Worm (Caenorhabditis elegans) whole organism, L2 larva: ENCODE measurements around the gene F59E11.7.

Experiments
- C34F6.9 ChIP-seq: fragments of 150-350 bp; optimal IDR thresholded peaks from 2 replicates; lab custom pipeline; 2014; ENCODE audit warnings: missing biosample characterization, missing genetic modification characterization
- F13H6.1 ChIP-seq: sonication (generic microtip); optimal IDR thresholded peaks from 2 replicates; lab custom pipeline; 2016; ENCODE audit warnings: missing genetic modification characterization, missing compliant biosample characterization
- R02D3.7 ChIP-seq: fragments of 150-350 bp; optimal IDR thresholded peaks from 2 replicates; lab custom pipeline; 2014; ENCODE audit warnings: missing biosample characterization, missing genetic modification characterization
- Y55F3AM.14 ChIP-seq: fragments of 200-800 bp; sonication (Bioruptor generic); optimal IDR thresholded peaks from 2 replicates; lab custom pipeline; 2018; ENCODE audit warnings: mild to moderate bottlenecking, missing genetic modification characterization, missing compliant biosample characterization
- alr-1 ChIP-seq: fragments of 150-350 bp; optimal IDR thresholded peaks from 2 replicates; lab custom pipeline; 2014; ENCODE audit warnings: missing biosample characterization, missing genetic modification characterization
- aly-2 ChIP-seq: fragments of 150-350 bp; optimal IDR thresholded peaks from 2 replicates; lab custom pipeline; 2014; ENCODE audit warnings: missing biosample characterization, missing genetic modification characterization
- ceh-16 ChIP-seq: fragments of 150-350 bp; optimal IDR thresholded peaks from 2 replicates; lab custom pipeline; 2014; ENCODE audit warnings: missing biosample characterization, missing genetic modification characterization
- ceh-82 ChIP-seq: fragments of 150-350 bp; optimal IDR thresholded peaks from 2 replicates; lab custom pipeline; 2014; ENCODE audit warnings: missing biosample characterization, missing genetic modification characterization
- crh-2 ChIP-seq: sonication (generic microtip); optimal IDR thresholded peaks from 2 replicates; lab custom pipeline; 2017; ENCODE audit warnings: missing biosample characterization, missing genetic modification characterization
- dmd-4 ChIP-seq: sonication (generic microtip); optimal IDR thresholded peaks from 2 replicates; lab custom pipeline; 2017; ENCODE audit warnings: missing biosample characterization, missing genetic modification characterization
- egl-27 ChIP-seq: sonication (generic microtip); optimal IDR thresholded peaks from 3 replicates; lab custom pipeline; 2017; ENCODE audit warnings: missing biosample characterization, missing genetic modification reagents, missing genetic modification characterization
- fos-1 ChIP-seq: fragments of 150-350 bp; optimal IDR thresholded peaks from 2 replicates; lab custom pipeline; 2014; ENCODE audit warnings: missing biosample characterization, missing genetic modification characterization
- lin-11 ChIP-seq: fragments of 150-350 bp; sonication (generic microtip); optimal IDR thresholded peaks from 2 replicates; lab custom pipeline; 2014; ENCODE audit warnings: missing biosample characterization, missing genetic modification characterization, inconsistent platforms, mixed read lengths
- lin-39 ChIP-seq: fragments of 150-350 bp; optimal IDR thresholded peaks from 2 replicates; lab custom pipeline; 2014; ENCODE audit warnings: missing biosample characterization, missing genetic modification reagents, missing genetic modification characterization
- lsy-2 ChIP-seq, 2 experiments: fragments of 150-350 bp in 1 of 2; sonication (generic microtip) in 1 of 2; optimal IDR thresholded peaks; 2 replicates each; lab custom pipeline; 2014 to 2017; ENCODE audit warnings: missing biosample characterization in 2 of 2, missing genetic modification characterization in 2 of 2
- mab-5 ChIP-seq: fragments of 150-350 bp; optimal IDR thresholded peaks from 2 replicates; lab custom pipeline; 2014; ENCODE audit warnings: missing biosample characterization, missing genetic modification characterization
- mbf-1 ChIP-seq: sonication (generic microtip); optimal IDR thresholded peaks from 2 replicates; lab custom pipeline; 2017; ENCODE audit warnings: missing biosample characterization, missing genetic modification characterization
- nhr-11 ChIP-seq: fragments of 150-350 bp; optimal IDR thresholded peaks from 2 replicates; lab custom pipeline; 2014; ENCODE audit warnings: missing biosample characterization, missing genetic modification characterization
- nhr-129 ChIP-seq: fragments of 150-350 bp; optimal IDR thresholded peaks from 2 replicates; lab custom pipeline; 2014; ENCODE audit warnings: missing biosample characterization, missing genetic modification characterization
- nhr-21 ChIP-seq: fragments of 150-350 bp; optimal IDR thresholded peaks from 2 replicates; lab custom pipeline; 2014; ENCODE audit warnings: missing biosample characterization, missing genetic modification characterization
- nhr-23 ChIP-seq: fragments of 150-350 bp; optimal IDR thresholded peaks from 2 replicates; lab custom pipeline; 2014; ENCODE audit warnings: missing biosample characterization, missing genetic modification reagents, missing genetic modification characterization
- nhr-25 ChIP-seq: fragments of 150-350 bp; sonication (generic microtip); optimal IDR thresholded peaks from 3 replicates; lab custom pipeline; 2014; ENCODE audit warnings: missing biosample characterization, missing genetic modification characterization
- nhr-77 ChIP-seq: fragments of 150-350 bp; optimal IDR thresholded peaks from 2 replicates; lab custom pipeline; 2014; ENCODE audit warnings: missing biosample characterization, missing genetic modification characterization
- peb-1 ChIP-seq: fragments of 150-350 bp; optimal IDR thresholded peaks from 2 replicates; lab custom pipeline; 2014; ENCODE audit warnings: missing biosample characterization, missing genetic modification characterization
- sem-4 ChIP-seq: fragments of 150-350 bp; optimal IDR thresholded peaks from 2 replicates; lab custom pipeline; 2014; ENCODE audit warnings: missing biosample characterization, missing genetic modification reagents, missing genetic modification characterization
- skn-1 ChIP-seq: sonication (generic microtip); optimal IDR thresholded peaks from 2 replicates; lab custom pipeline; 2017; ENCODE audit warnings: missing biosample characterization, missing genetic modification characterization
- sma-3 ChIP-seq: sonication (generic microtip); optimal IDR thresholded peaks from 2 replicates; lab custom pipeline; 2016; ENCODE audit warnings: missing genetic modification reagents, missing genetic modification characterization, missing compliant biosample characterization
- sma-9 ChIP-seq, 2 experiments: fragments of 150-350 bp in 1 of 2; sonication (generic microtip) in 1 of 2; optimal IDR thresholded peaks; 2 replicates each; lab custom pipeline; 2014 to 2016; ENCODE audit warnings: missing genetic modification characterization in 2 of 2, mild to moderate bottlenecking in 1 of 2, missing biosample characterization in 1 of 2, missing compliant biosample characterization in 1 of 2, missing genetic modification reagents in 1 of 2, moderate library complexity in 1 of 2
- unc-39 ChIP-seq: fragments of 150-350 bp; optimal IDR thresholded peaks from 2 replicates; lab custom pipeline; 2014; ENCODE audit warnings: missing biosample characterization, missing genetic modification characterization
- unc-62 ChIP-seq: fragments of 150-350 bp; optimal IDR thresholded peaks from 2 replicates; lab custom pipeline; 2014; ENCODE audit warnings: missing biosample characterization, missing genetic modification reagents, missing genetic modification characterization
- ztf-11 ChIP-seq: sonication (generic microtip); optimal IDR thresholded peaks from 2 replicates; lab custom pipeline; 2017; ENCODE audit warnings: missing biosample characterization, missing genetic modification characterization
- ztf-4 ChIP-seq: fragments of 150-350 bp; optimal IDR thresholded peaks from 2 replicates; lab custom pipeline; 2014; ENCODE audit warnings: missing biosample characterization, missing genetic modification characterization

The F59E11.7 gene

DNA sequence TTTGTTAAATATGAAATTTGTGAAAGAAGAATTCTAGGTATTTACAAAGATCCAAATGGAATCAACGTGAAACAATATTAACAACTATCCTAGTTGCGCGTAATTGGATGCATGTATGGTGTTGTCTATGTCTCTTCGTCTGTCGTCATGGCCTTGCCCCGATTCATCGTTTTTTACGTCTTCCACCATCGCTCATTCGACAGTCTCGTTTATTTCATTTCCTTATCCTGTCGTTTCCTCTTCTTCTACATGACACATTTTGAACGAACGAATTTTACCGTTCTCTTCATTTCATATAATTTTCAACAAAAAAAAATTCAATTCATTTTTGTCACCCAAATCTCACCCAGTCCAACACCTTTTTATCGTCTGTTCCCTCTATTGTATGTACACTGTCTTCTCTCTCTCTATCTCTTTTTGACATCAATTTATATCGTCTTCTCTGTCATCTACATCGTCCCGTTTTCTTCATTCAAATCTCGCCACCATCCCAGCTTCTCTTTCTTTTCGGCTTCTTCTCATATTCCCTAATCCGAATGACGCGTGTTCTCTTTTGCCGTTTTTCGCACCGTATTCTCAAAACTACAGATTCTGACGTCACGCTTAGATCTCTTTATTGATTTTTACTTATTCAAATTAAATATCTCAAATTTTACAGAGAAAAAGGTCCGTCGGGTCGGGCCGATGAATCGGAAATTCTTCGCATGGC is 33.5 kb upstream of the F59E11.7 start, which contains the start of gene ttc-17:
Gene ttc-17 (plus strand): TSS at position 659 of the 709 bp plus-strand sequence.
- no peak for TF ChIP-seq alr-1 (tag; lab: Kevin White, UChicago)
- no peak for TF ChIP-seq peb-1 (tag; lab: Kevin White, UChicago)
- TF ChIP-seq lsy-2 (tag; optimal IDR thresholded peaks at IDR 0.05; lab: Kevin White, UChicago), result no peak
- TF ChIP-seq nhr-23 (tag; lab: Kevin White, UChicago), result no peak
- no peak for TF ChIP-seq dmd-4 (tag; lab: Kevin White, UChicago)
- no peak for TF ChIP-seq sem-4 (tag; lab: Kevin White, UChicago)
- TF ChIP-seq nhr-129 (tag; lab: Kevin White, UChicago), result no peak
- TF ChIP-seq skn-1, result no peak
- TF ChIP-seq mbf-1 (tag; lab: Kevin White, UChicago), result no peak
- TF ChIP-seq lin-39, result no peak
- no peak for TF ChIP-seq C34F6.9 (tag; lab: Kevin White, UChicago)
- TF ChIP-seq crh-2 (tag; lab: Kevin White, UChicago), result no peak
- TF ChIP-seq R02D3.7 (tag; lab: Kevin White, UChicago), result no peak
- TF ChIP-seq, all 48 proteins: peak for 0

- TF ChIP-seq sma-9 (GFP tag; optimal IDR thresholded peaks at IDR 0.05; lab: Kevin White, UChicago) (peak; percentile 15), sma-9 (tag; optimal IDR thresholded peaks at IDR 0.05; lab: Kevin White, UChicago) (no peak), lsy-2 (tag; optimal IDR thresholded peaks at IDR 0.05; lab: Kevin White, UChicago) (peak in 1 of 2 experiments; percentile 4), R02D3.7 (tag; lab: Kevin White, UChicago) (no peak), C34F6.9 (tag; lab: Kevin White, UChicago) (no peak), nhr-25 (tag; lab: Kevin White, UChicago) (peak; percentile 43), lin-11 (tag; lab: Kevin White, UChicago) (no peak), alr-1 (tag; lab: Kevin White, UChicago) (no peak), F13H6.1 (tag; lab: Kevin White, UChicago) (no peak), unc-62 (GFP tag; lab: Kevin White, UChicago) (no peak), mab-5 (tag; lab: Kevin White, UChicago) (no peak), nhr-129 (tag; lab: Kevin White, UChicago) (peak; percentile 23), peb-1 (tag; lab: Kevin White, UChicago) (no peak), fos-1 (tag; lab: Kevin White, UChicago) (peak; percentile 14)
- TF ChIP-seq, all 48 proteins: peak for 5
Observed at ce11 chrV:8964055-8964758, 25.8 kb upstream of the F59E11.7 start, which contains the start of gene nhr-44. TSS of gene nhr-44 (minus strand) at chrV:8964105.

- TF ChIP-seq crh-2 (tag; lab: Kevin White, UChicago) (no peak), nhr-77 (tag; lab: Kevin White, UChicago) (no peak), mab-5 (tag; lab: Kevin White, UChicago) (no peak), Y55F3AM.14 (GFP tag; lab: Kevin White, UChicago) (no peak), lin-39 (no peak), ceh-16 (no peak), nhr-21 (tag; lab: Kevin White, UChicago) (no peak), aly-2 (tag; lab: Kevin White, UChicago) (no peak)
- TF ChIP-seq, all 48 proteins: peak for 0
Observed at ce11 chrV:8966086-8966485, 24.0 kb upstream of the F59E11.7 start, which contains the start of gene nhr-219. TSS of gene nhr-219 (minus strand) at chrV:8966186.

DNA sequence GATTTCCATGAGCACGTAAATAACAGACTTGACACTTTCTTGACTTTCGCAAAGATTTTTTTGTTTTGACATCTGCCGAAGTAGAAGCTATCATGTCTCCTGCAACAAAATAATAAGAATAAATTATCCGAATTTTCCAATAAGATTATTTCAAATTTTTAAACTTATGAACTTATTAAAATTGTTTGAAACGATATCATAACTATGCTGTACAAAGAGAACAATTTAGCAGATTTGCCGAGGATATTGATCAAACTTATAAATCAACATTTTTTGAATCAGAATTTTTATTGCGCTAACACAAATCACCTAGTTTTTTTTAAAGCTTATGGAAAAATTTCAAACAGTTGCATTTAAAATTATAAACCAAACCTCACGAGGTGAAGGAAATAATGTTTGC is 17.8 kb upstream of the F59E11.7 start, which contains the start of gene nhr-195:
Gene nhr-195 (minus strand): TSS at position 101 of the 400 bp plus-strand sequence.
- TF ChIP-seq ceh-82 (tag; lab: Kevin White, UChicago) (no peak), sma-3 (GFP tag; lab: Kevin White, UChicago) (no peak), ceh-16 (no peak), sma-9 (GFP tag; optimal IDR thresholded peaks at IDR 0.05; lab: Kevin White, UChicago) (no peak), sma-9 (tag; optimal IDR thresholded peaks at IDR 0.05; lab: Kevin White, UChicago) (no peak), nhr-21 (tag; lab: Kevin White, UChicago) (no peak), unc-62 (GFP tag; lab: Kevin White, UChicago) (no peak), ztf-4 (no peak), egl-27 (no peak), mbf-1 (tag; lab: Kevin White, UChicago) (no peak), mab-5 (tag; lab: Kevin White, UChicago) (no peak), nhr-11 (tag; lab: Kevin White, UChicago) (no peak), unc-39 (tag; lab: Kevin White, UChicago) (no peak), crh-2 (tag; lab: Kevin White, UChicago) (no peak), dmd-4 (tag; lab: Kevin White, UChicago) (no peak), ztf-11 (tag; lab: Kevin White, UChicago) (no peak), F13H6.1 (tag; lab: Kevin White, UChicago) (no peak), fos-1 (tag; lab: Kevin White, UChicago) (no peak), C34F6.9 (tag; lab: Kevin White, UChicago) (no peak)
